Worm (Caenorhabditis elegans) whole organism, young adult: Measurements from ENCODE around the gene tpk-1.
"Not testable (repeated sequence)": the region's sequence is repeated elsewhere in the genome, so short reads cannot be mapped to it uniquely, and the experiment has no call there.

Source experiments
- B0019.2 ChIP-seq: fragments of 200-800 bp; sonication (Bioruptor generic); conservative IDR thresholded peaks from 2 replicates; pipeline ENCODE4 v1.3.6; 2022; ENCODE audit warnings: missing genetic modification reagents, missing genetic modification characterization, missing compliant biosample characterization
- B0336.3 ChIP-seq: fragments of 200-800 bp; sonication (Bioruptor generic); IDR thresholded peaks from 2 replicates; pipeline ENCODE4 v1.3.6; 2022; ENCODE audit warnings: missing genetic modification characterization, missing compliant biosample characterization
- D2030.7 ChIP-seq: fragments of 200-800 bp; sonication (Bioruptor generic); IDR thresholded peaks from 2 replicates; pipeline ENCODE4 v1.3.6; 2022; ENCODE audit warnings: missing genetic modification reagents, missing genetic modification characterization, missing compliant biosample characterization
- F23B12.7 ChIP-seq: sonication (generic microtip); optimal IDR thresholded peaks from 2 replicates; lab custom pipeline; 2017; ENCODE audit warnings: missing genetic modification characterization, mild to moderate bottlenecking, missing compliant biosample characterization, antibody characterized with exemption, moderate library complexity; ENCODE audit not compliant: insufficient read depth
- F33H1.4 ChIP-seq: fragments of 200-800 bp; sonication (Bioruptor generic); IDR thresholded peaks from 2 replicates; pipeline ENCODE4 v1.3.6; 2022; ENCODE audit warnings: missing genetic modification reagents, missing genetic modification characterization, missing compliant biosample characterization
- F57A8.1 ChIP-seq: fragments of 200-800 bp; sonication (Bioruptor generic); optimal IDR thresholded peaks from 2 replicates; lab custom pipeline; 2018; ENCODE audit warnings: mild to moderate bottlenecking, missing genetic modification characterization, moderate library complexity, missing compliant biosample characterization
- F57C9.4 ChIP-seq: sonication (generic microtip); optimal IDR thresholded peaks from 2 replicates; lab custom pipeline; 2017; ENCODE audit warnings: mild to moderate bottlenecking, missing genetic modification characterization, missing compliant biosample characterization
- Y56A3A.18 ChIP-seq: fragments of 200-800 bp; sonication (Bioruptor generic); IDR thresholded peaks from 2 replicates; pipeline ENCODE4 v1.3.6; 2022; ENCODE audit warnings: missing genetic modification reagents, missing genetic modification characterization, missing compliant biosample characterization
- Y79H2A.3 ChIP-seq: fragments of 200-800 bp; sonication (Bioruptor generic); conservative IDR thresholded peaks from 2 replicates; pipeline ENCODE4 v1.3.6; 2022; ENCODE audit warnings: missing genetic modification reagents, missing genetic modification characterization, missing compliant biosample characterization
- Y95B8A.8 ChIP-seq: fragments of 200-800 bp; sonication (Bioruptor generic); IDR thresholded peaks from 2 replicates; pipeline ENCODE4 v1.3.6; 2022; ENCODE audit warnings: missing genetic modification reagents, missing genetic modification characterization, missing compliant biosample characterization
- aptf-3 ChIP-seq: fragments of 200-800 bp; sonication (Bioruptor generic); IDR thresholded peaks from 2 replicates; pipeline ENCODE4 v1.3.6; 2022; ENCODE audit warnings: missing genetic modification characterization, missing compliant biosample characterization
- athp-1 ChIP-seq: sonication (generic microtip); optimal IDR thresholded peaks from 2 replicates; lab custom pipeline; 2017; ENCODE audit warnings: mild to moderate bottlenecking, missing genetic modification characterization, missing compliant biosample characterization
- attf-3 ChIP-seq: fragments of 200-800 bp; sonication (Bioruptor generic); conservative IDR thresholded peaks from 2 replicates; pipeline ENCODE4 v1.3.6; 2022; ENCODE audit warnings: missing genetic modification reagents, missing genetic modification characterization, missing compliant biosample characterization
- attf-5 ChIP-seq: fragments of 200-800 bp; sonication (Bioruptor generic); optimal IDR thresholded peaks from 2 replicates; lab custom pipeline; 2018; ENCODE audit warnings: mild to moderate bottlenecking, missing genetic modification characterization, missing compliant biosample characterization
- attf-6 ChIP-seq: fragments of 200-800 bp; sonication (Bioruptor generic); IDR thresholded peaks from 2 replicates; pipeline ENCODE4 v1.3.6; 2022; ENCODE audit warnings: missing genetic modification reagents, missing genetic modification characterization, missing compliant biosample characterization
- cebp-1 ChIP-seq, 2 experiments: fragments of 200-800 bp in 1 of 2; sonication (Bioruptor generic) in 1 of 2; sonication (generic microtip) in 1 of 2; IDR thresholded peaks in 1 of 2; optimal IDR thresholded peaks in 1 of 2; 2 replicates each; pipeline versions ENCODE4 v1.3.6 to Lab custom; 2017 to 2022; ENCODE audit warnings: missing compliant biosample characterization in 2 of 2, missing genetic modification characterization in 2 of 2, mild to moderate bottlenecking in 1 of 2, missing genetic modification reagents in 1 of 2, moderate library complexity in 1 of 2
- cebp-2 ChIP-seq: fragments of 200-800 bp; sonication (Bioruptor generic); IDR thresholded peaks from 2 replicates; pipeline ENCODE4 v1.3.6; 2022; ENCODE audit warnings: missing genetic modification characterization, missing compliant biosample characterization
- ceh-79 ChIP-seq: sonication (generic microtip); optimal IDR thresholded peaks from 2 replicates; lab custom pipeline; 2017; ENCODE audit warnings: mild to moderate bottlenecking, missing genetic modification characterization, missing compliant biosample characterization
- ceh-91 ChIP-seq: fragments of 200-800 bp; sonication (Bioruptor generic); IDR thresholded peaks from 2 replicates; pipeline ENCODE4 v1.3.6; 2022; ENCODE audit warnings: missing genetic modification reagents, missing genetic modification characterization, missing compliant biosample characterization
- dox-1 ChIP-seq: fragments of 200-800 bp; sonication (Bioruptor generic); IDR thresholded peaks from 2 replicates; pipeline ENCODE4 v1.3.6; 2022; ENCODE audit warnings: missing genetic modification reagents, missing genetic modification characterization, missing compliant biosample characterization
- dpl-1 ChIP-seq: fragments of 150-350 bp; optimal IDR thresholded peaks from 2 replicates; lab custom pipeline; 2014; ENCODE audit warnings: missing biosample characterization, missing genetic modification reagents, missing genetic modification characterization
- efl-1 ChIP-seq: fragments of 150-350 bp; optimal IDR thresholded peaks from 2 replicates; lab custom pipeline; 2014; ENCODE audit warnings: missing biosample characterization, missing genetic modification reagents, missing genetic modification characterization
- egl-44 ChIP-seq: fragments of 200-800 bp; sonication (Bioruptor generic); IDR thresholded peaks from 2 replicates; pipeline ENCODE4 v1.3.6; 2022; ENCODE audit warnings: missing genetic modification reagents, missing genetic modification characterization, missing compliant biosample characterization
- him-1 ChIP-seq: sonication (generic microtip); optimal IDR thresholded peaks from 2 replicates; lab custom pipeline; 2016; ENCODE audit warnings: missing genotype, missing genetic modification reagents, missing genetic modification characterization, missing compliant biosample characterization
- hmg-1.2 ChIP-seq: fragments of 200-800 bp; sonication (Bioruptor generic); IDR thresholded peaks from 2 replicates; pipeline ENCODE4 v1.3.6; 2022; ENCODE audit warnings: missing genetic modification reagents, missing genetic modification characterization, missing compliant biosample characterization
- hrde-1 ChIP-seq: sonication (generic microtip); optimal IDR thresholded peaks from 2 replicates; lab custom pipeline; 2016; ENCODE audit warnings: missing genetic modification characterization, mild to moderate bottlenecking, missing compliant biosample characterization, moderate library complexity, missing genotype, missing genetic modification reagents, borderline replicate concordance
- hsf-1 ChIP-seq: fragments of 200-800 bp; sonication (Bioruptor generic); IDR thresholded peaks from 2 replicates; pipeline ENCODE4 v1.3.6; 2022; ENCODE audit warnings: missing genetic modification reagents, missing genetic modification characterization, missing compliant biosample characterization
- lin-40 ChIP-seq: sonication (generic microtip); optimal IDR thresholded peaks from 2 replicates; lab custom pipeline; 2016; ENCODE audit warnings: missing genetic modification characterization, mild to moderate bottlenecking, missing compliant biosample characterization, missing genotype, missing genetic modification reagents
- lin-54 ChIP-seq: fragments of 200-800 bp; sonication (Bioruptor generic); optimal IDR thresholded peaks from 2 replicates; lab custom pipeline; 2018; ENCODE audit warnings: mild to moderate bottlenecking, missing genetic modification characterization, missing compliant biosample characterization
- madf-10 ChIP-seq: sonication (generic microtip); optimal IDR thresholded peaks from 2 replicates; lab custom pipeline; 2016; ENCODE audit warnings: mild to moderate bottlenecking, missing genetic modification characterization, missing compliant biosample characterization
- madf-6 ChIP-seq: fragments of 200-800 bp; sonication (Bioruptor generic); IDR thresholded peaks from 2 replicates; pipeline ENCODE4 v1.3.6; 2022; ENCODE audit warnings: missing genetic modification reagents, missing genetic modification characterization, missing compliant biosample characterization
- nfya-2 ChIP-seq: fragments of 200-800 bp; sonication (Bioruptor generic); IDR thresholded peaks from 2 replicates; pipeline ENCODE4 v1.3.6; 2022; ENCODE audit warnings: missing genetic modification reagents, missing genetic modification characterization, missing compliant biosample characterization
- nfyb-1 ChIP-seq: fragments of 200-800 bp; sonication (Bioruptor generic); IDR thresholded peaks from 2 replicates; pipeline ENCODE4 v1.3.6; 2022; ENCODE audit warnings: missing genetic modification reagents, missing genetic modification characterization, missing compliant biosample characterization
- nhr-120 ChIP-seq: fragments of 200-800 bp; sonication (Bioruptor generic); IDR thresholded peaks from 2 replicates; pipeline ENCODE4 v1.3.6; 2022; ENCODE audit warnings: missing genetic modification characterization, missing compliant biosample characterization
- nhr-80 ChIP-seq: sonication (generic microtip); optimal IDR thresholded peaks from 2 replicates; lab custom pipeline; 2016; ENCODE audit warnings: missing genetic modification characterization, missing compliant biosample characterization
- nhr-90 ChIP-seq: sonication (generic microtip); optimal IDR thresholded peaks from 2 replicates; lab custom pipeline; 2016; ENCODE audit warnings: missing genotype, mild to moderate bottlenecking, missing genetic modification characterization, missing compliant biosample characterization
- rpc-1 ChIP-seq, 2 experiments: fragments of 150-350 bp in 1 of 2; sonication (generic microtip) in 1 of 2; optimal IDR thresholded peaks; 2 replicates each; lab custom pipeline; 2014 to 2018; ENCODE audit warnings: missing biosample characterization in 1 of 2, missing genetic modification characterization in 1 of 2, missing genetic modification reagents in 1 of 2, missing genotype in 1 of 2
- snpc-3.4 ChIP-seq: sonication (generic microtip); optimal IDR thresholded peaks from 2 replicates; lab custom pipeline; 2017; ENCODE audit warnings: missing genetic modification characterization, mild to moderate bottlenecking, missing compliant biosample characterization, antibody characterized with exemption, moderate library complexity, missing genotype, missing genetic modification reagents
- snpc-4 ChIP-seq, 5 experiments: fragments of 150-350 bp in 1 of 5; sonication (generic microtip) in 4 of 5; optimal IDR thresholded peaks; 2 replicates each; lab custom pipeline; 2014 to 2018; ENCODE audit warnings: missing genetic modification characterization in 5 of 5, missing biosample characterization in 3 of 5, antibody characterized with exemption in 2 of 5, mild to moderate bottlenecking in 2 of 5, missing compliant biosample characterization in 2 of 5, missing genotype in 2 of 5, moderate library complexity in 2 of 5, missing genetic modification reagents in 1 of 5
- xnd-1 ChIP-seq: sonication (generic microtip); optimal IDR thresholded peaks from 2 replicates; lab custom pipeline; 2016; ENCODE audit warnings: missing genotype, missing genetic modification reagents, missing genetic modification characterization, missing compliant biosample characterization
- zfh-2 ChIP-seq: fragments of 200-800 bp; sonication (Bioruptor generic); conservative IDR thresholded peaks from 2 replicates; pipeline ENCODE4 v1.3.6; 2022; ENCODE audit warnings: missing genetic modification reagents, missing genetic modification characterization, missing compliant biosample characterization
- ztf-18 ChIP-seq: sonication (generic microtip); optimal IDR thresholded peaks from 2 replicates; lab custom pipeline; 2016; ENCODE audit warnings: missing genotype, mild to moderate bottlenecking, missing genetic modification characterization, missing compliant biosample characterization
- ztf-22 ChIP-seq: fragments of 200-800 bp; sonication (Bioruptor generic); optimal IDR thresholded peaks from 2 replicates; lab custom pipeline; 2018; ENCODE audit warnings: mild to moderate bottlenecking, missing genetic modification characterization, moderate library complexity, missing compliant biosample characterization

The tpk-1 gene

DNA sequence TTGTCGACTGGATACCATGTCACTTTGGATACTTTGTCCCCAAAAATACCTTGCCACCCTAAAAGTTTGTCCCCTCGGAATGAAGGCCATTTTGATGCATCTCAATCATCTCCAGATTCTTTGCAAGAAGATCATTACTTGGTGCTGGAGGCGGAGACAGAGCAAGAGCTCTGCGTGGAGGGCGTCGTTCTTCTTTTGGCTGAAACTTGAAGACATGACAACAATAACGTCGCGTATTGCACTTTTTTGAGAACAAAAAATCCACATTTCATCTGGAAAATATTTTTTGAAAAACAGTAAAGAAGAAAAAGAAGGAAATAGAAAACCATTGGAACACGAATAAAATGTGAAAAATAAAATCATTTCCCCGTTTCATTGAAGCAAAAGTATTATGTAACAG, 13.7 kb upstream of the tpk-1 start:
- peak; percentile 48; the same call in 1 of the 2 replicates for TF ChIP-seq Y95B8A.8 (GFP tag; lab: Robert Waterston, UW)
- TF ChIP-seq cebp-1 (GFP tag; IDR thresholded peaks at IDR 0.05; lab: Robert Waterston, UW): not testable (repeated sequence)
- peak; percentile 15 for TF ChIP-seq cebp-1 (tag; optimal IDR thresholded peaks at IDR 0.05; lab: Kevin White, UChicago)
- TF ChIP-seq ceh-79 (tag; lab: Kevin White, UChicago): peak; percentile 40
- peak; percentile 96 for TF ChIP-seq Y79H2A.3 (GFP tag; lab: Robert Waterston, UW)
- TF ChIP-seq F33H1.4: peak; percentile 34; the same call in 1 of the 2 replicates
- TF ChIP-seq Y56A3A.18 (GFP tag; lab: Robert Waterston, UW): peak; percentile 38; the same call in 1 of the 2 replicates
- 0 out of 2 replicates have a peak, but pooled peaks have one; percentile 48 for TF ChIP-seq hsf-1 (GFP tag; lab: Robert Waterston, UW)
- 0 out of 2 replicates have a peak, but pooled peaks have one; percentile 54 for TF ChIP-seq aptf-3 (GFP tag; lab: Robert Waterston, UW)
- TF ChIP-seq madf-6 (GFP tag; lab: Robert Waterston, UW): peak; percentile 70
- TF ChIP-seq B0019.2 (GFP tag; lab: Robert Waterston, UW): peak; percentile 47; the same call in 1 of the 2 replicates
- TF ChIP-seq hrde-1 (tag; lab: Kevin White, UChicago): peak; percentile 35
- TF ChIP-seq attf-6 (GFP tag; lab: Robert Waterston, UW): 0 out of 2 replicates have a peak, but pooled peaks have one; percentile 23
- TF ChIP-seq, all 124 proteins: peak for 12; not testable (repeated sequence) for 112

DNA sequence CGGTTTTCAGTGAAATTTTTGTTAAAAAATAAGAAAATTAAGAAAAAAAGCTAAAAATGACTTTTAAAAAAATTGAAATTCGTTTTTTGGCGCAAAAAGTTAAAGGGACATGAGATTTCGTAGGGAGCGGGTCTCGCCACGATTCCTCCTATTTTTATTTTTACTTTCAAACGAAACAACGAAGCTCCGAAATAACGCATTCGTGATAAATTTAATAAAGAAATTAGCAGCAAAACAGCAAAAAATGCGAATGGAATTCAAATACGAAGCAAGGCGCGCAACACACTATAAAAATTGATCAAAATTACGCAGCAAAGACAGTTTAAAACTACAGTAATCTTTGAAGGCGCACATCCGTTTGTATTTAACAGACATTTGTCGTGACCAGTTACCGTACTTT, 12.2 kb upstream of the tpk-1 start:
- TF ChIP-seq zfh-2 (GFP tag; lab: Robert Waterston, UW): no peak
- TF ChIP-seq nhr-80 (tag; lab: Kevin White, UChicago): no peak
- no peak for TF ChIP-seq rpc-1 (optimal IDR thresholded peaks at IDR 0.05; lab: Kevin White, UChicago)
- no peak for TF ChIP-seq rpc-1 (tag; optimal IDR thresholded peaks at IDR 0.05; lab: Kevin White, UChicago)
- TF ChIP-seq cebp-2 (GFP tag; lab: Robert Waterston, UW): no peak
- no peak for TF ChIP-seq F57C9.4 (tag; lab: Kevin White, UChicago)
- peak; percentile 56; the same call in 1 of the 2 replicates for TF ChIP-seq nfyb-1 (GFP tag; lab: Robert Waterston, UW)
- TF ChIP-seq lin-40 (tag; lab: Kevin White, UChicago): no peak
- TF ChIP-seq athp-1 (tag; lab: Kevin White, UChicago): peak; percentile 33
- TF ChIP-seq B0019.2 (GFP tag; lab: Robert Waterston, UW): no peak
- TF ChIP-seq him-1 (tag; lab: Kevin White, UChicago): peak; percentile 16
- TF ChIP-seq madf-10: no peak
- TF ChIP-seq nhr-120 (GFP tag; lab: Robert Waterston, UW): no peak
- peak; percentile 31 for TF ChIP-seq attf-5 (GFP tag; lab: Kevin White, UChicago)
- TF ChIP-seq Y95B8A.8 (GFP tag; lab: Robert Waterston, UW): 0 out of 2 replicates have a peak, but pooled peaks have one; percentile 5
- TF ChIP-seq lin-54 (GFP tag; lab: Kevin White, UChicago): peak; percentile 62
- peak; percentile 23 for TF ChIP-seq F23B12.7 (tag; lab: Kevin White, UChicago)
- peak; percentile 91 for TF ChIP-seq F33H1.4
- TF ChIP-seq madf-6 (GFP tag; lab: Robert Waterston, UW): peak; percentile 86
- TF ChIP-seq dpl-1 (GFP tag; lab: Kevin White, UChicago): peak; percentile 73
- peak; percentile 11; the same call in 1 of the 2 replicates for TF ChIP-seq hmg-1.2 (GFP tag; lab: Robert Waterston, UW)
- no peak for TF ChIP-seq nfya-2 (GFP tag; lab: Robert Waterston, UW)
- TF ChIP-seq dox-1 (GFP tag; lab: Robert Waterston, UW): peak; percentile 48
- TF ChIP-seq ztf-22: no peak
- TF ChIP-seq ztf-18 (tag; lab: Kevin White, UChicago): peak; percentile 43
- peak; percentile 73 for TF ChIP-seq xnd-1 (tag; lab: Kevin White, UChicago)
- no peak for TF ChIP-seq B0336.3
- no peak for TF ChIP-seq snpc-4 (GFP tag; optimal IDR thresholded peaks at IDR 0.05; lab: Kevin White, UChicago)
- TF ChIP-seq snpc-4 (tag; optimal IDR thresholded peaks at IDR 0.05; lab: Kevin White, UChicago): peak in 1 of 4 experiments; percentile 19
- no peak for TF ChIP-seq egl-44
- peak; percentile 56; the same call in 1 of the 2 replicates for TF ChIP-seq D2030.7 (GFP tag; lab: Robert Waterston, UW)
- peak; percentile 74 for TF ChIP-seq ceh-91 (GFP tag; lab: Robert Waterston, UW)
- peak; percentile 78 for TF ChIP-seq snpc-3.4 (tag; lab: Kevin White, UChicago)
- peak; percentile 83 for TF ChIP-seq efl-1 (GFP tag; lab: Kevin White, UChicago)
- TF ChIP-seq nhr-90: no peak
- peak; percentile 77 for TF ChIP-seq attf-3
- TF ChIP-seq F57A8.1 (GFP tag; lab: Kevin White, UChicago): no peak
- no peak for TF ChIP-seq aptf-3 (GFP tag; lab: Robert Waterston, UW)
